Fruit fly (Drosophila melanogaster) whole organism, embryonic: ENCODE data around the gene Gk2.

Experiments used
- Ada2b ChIP-seq: fragments of 200-800 bp; sonication (Bioruptor generic); IDR thresholded peaks from 2 replicates; pipeline ENCODE4 v1.3.6; 2022; ENCODE audit warnings: missing biosample characterization, missing genetic modification characterization
- BtbVII ChIP-seq: fragments of 200-800 bp; sonication (Bioruptor generic); optimal IDR thresholded peaks from 3 replicates; lab custom pipeline; 2017; ENCODE audit warnings: missing biosample characterization, mild to moderate bottlenecking, missing genetic modification characterization
- CG10321 ChIP-seq: fragments of 200-800 bp; sonication (Bioruptor generic); IDR thresholded peaks from 2 replicates; pipeline ENCODE4 v1.3.6; 2022; ENCODE audit warnings: missing biosample characterization, missing genetic modification characterization
- CG11247 ChIP-seq: fragments of 200-800 bp; sonication (Bioruptor generic); IDR thresholded peaks from 2 replicates; pipeline ENCODE4 v1.3.6; 2022; ENCODE audit warnings: missing biosample characterization, missing genetic modification characterization
- CG12659 ChIP-seq: fragments of 200-800 bp; sonication (Bioruptor generic); optimal IDR thresholded peaks from 3 replicates; lab custom pipeline; 2017; ENCODE audit warnings: mild to moderate bottlenecking, missing biosample characterization, missing genetic modification reagents, missing genetic modification characterization
- CG12744 ChIP-seq: fragments of 200-800 bp; sonication (Bioruptor generic); optimal IDR thresholded peaks from 2 replicates; lab custom pipeline; 2016; ENCODE audit warnings: missing biosample characterization, missing genetic modification characterization
- CG13424 ChIP-seq: fragments of 200-800 bp; sonication (Bioruptor generic); optimal IDR thresholded peaks from 2 replicates; lab custom pipeline; 2019; ENCODE audit warnings: missing biosample characterization, mild to moderate bottlenecking, missing genetic modification characterization, moderate library complexity
- CG13894 ChIP-seq: fragments of 200-800 bp; sonication (Bioruptor generic); optimal IDR thresholded peaks from 3 replicates; lab custom pipeline; 2018; ENCODE audit warnings: missing biosample characterization, mild to moderate bottlenecking, missing genetic modification characterization, moderate library complexity
- CG15514 ChIP-seq: fragments of 200-800 bp; sonication (Bioruptor generic); optimal IDR thresholded peaks from 3 replicates; lab custom pipeline; 2017; ENCODE audit warnings: missing biosample characterization, missing genetic modification characterization, mild to moderate bottlenecking, moderate library complexity, missing genetic modification reagents
- CG1603 ChIP-seq: fragments of 200-800 bp; sonication (Bioruptor generic); optimal IDR thresholded peaks from 2 replicates; lab custom pipeline; 2019; ENCODE audit warnings: missing biosample characterization, mild to moderate bottlenecking, missing genetic modification characterization, moderate library complexity
- CG16863 ChIP-seq: fragments of 200-800 bp; sonication (Bioruptor generic); optimal IDR thresholded peaks from 3 replicates; lab custom pipeline; 2016; ENCODE audit warnings: missing biosample characterization, missing genetic modification characterization
- CG1792 ChIP-seq: fragments of 200-800 bp; sonication (Bioruptor generic); optimal IDR thresholded peaks from 2 replicates; lab custom pipeline; 2016; ENCODE audit warnings: missing biosample characterization, missing genetic modification characterization
- CG2116 ChIP-seq: fragments of 200-800 bp; sonication (Bioruptor generic); optimal IDR thresholded peaks from 3 replicates; lab custom pipeline; 2018; ENCODE audit warnings: missing biosample characterization, mild to moderate bottlenecking, missing genetic modification characterization
- CG2712 ChIP-seq: fragments of 200-800 bp; optimal IDR thresholded peaks from 3 replicates; lab custom pipeline; 2019; ENCODE audit warnings: missing biosample characterization, mild to moderate bottlenecking, missing genetic modification characterization, moderate library complexity
- CG3281 ChIP-seq: fragments of 200-800 bp; sonication (Bioruptor generic); optimal IDR thresholded peaks from 3 replicates; lab custom pipeline; 2017; ENCODE audit warnings: missing biosample characterization, mild to moderate bottlenecking, missing genetic modification characterization
- CG42726 ChIP-seq: fragments of 200-800 bp; sonication (Bioruptor generic); IDR thresholded peaks from 2 replicates; pipeline ENCODE4 v1.3.6; 2022; ENCODE audit warnings: missing biosample characterization, missing genetic modification characterization; ENCODE audit not compliant: partially characterized antibody
- CG4617 ChIP-seq: fragments of 200-800 bp; sonication (Bioruptor generic); optimal IDR thresholded peaks from 3 replicates; lab custom pipeline; 2016; ENCODE audit warnings: missing biosample characterization, missing genetic modification characterization, borderline replicate concordance
- CG5180 ChIP-seq: fragments of 200-800 bp; sonication (Bioruptor generic); optimal IDR thresholded peaks from 3 replicates; lab custom pipeline; 2017; ENCODE audit warnings: missing biosample characterization, missing genetic modification characterization, mild to moderate bottlenecking, moderate library complexity, missing genetic modification reagents
- CG5953 ChIP-seq: fragments of 200-800 bp; sonication (Bioruptor generic); IDR thresholded peaks from 2 replicates; pipeline ENCODE4 v1.3.6; 2022; ENCODE audit warnings: missing biosample characterization, missing genetic modification characterization
- CG7556 ChIP-seq: fragments of 200-800 bp; sonication (Bioruptor generic); optimal IDR thresholded peaks from 2 replicates; lab custom pipeline; 2017; ENCODE audit warnings: missing biosample characterization, mild to moderate bottlenecking, missing genetic modification characterization
- CG7839 ChIP-seq: fragments of 200-800 bp; sonication (Bioruptor generic); optimal IDR thresholded peaks from 3 replicates; lab custom pipeline; 2018; ENCODE audit warnings: missing biosample characterization, mild to moderate bottlenecking, missing genetic modification characterization, moderate library complexity
- CG8944 ChIP-seq: fragments of 200-800 bp; sonication (Bioruptor generic); optimal IDR thresholded peaks from 3 replicates; lab custom pipeline; 2016; ENCODE audit warnings: missing biosample characterization, missing genetic modification characterization
- CG9797 ChIP-seq: fragments of 200-800 bp; sonication (Bioruptor generic); optimal IDR thresholded peaks from 3 replicates; lab custom pipeline; 2018; ENCODE audit warnings: missing biosample characterization, mild to moderate bottlenecking, missing genetic modification characterization
- HLHmδ ChIP-seq: fragments of 200-800 bp; sonication (Bioruptor generic); optimal IDR thresholded peaks from 2 replicates; lab custom pipeline; 2018; ENCODE audit warnings: missing biosample characterization, mild to moderate bottlenecking, missing genetic modification characterization, moderate library complexity
- HmgD ChIP-seq: fragments of 200-800 bp; sonication (Bioruptor generic); optimal IDR thresholded peaks from 3 replicates; lab custom pipeline; 2016; ENCODE audit warnings: missing biosample characterization, missing genetic modification characterization
- Lhr ChIP-seq: fragments of 200-800 bp; sonication (Bioruptor generic); optimal IDR thresholded peaks from 3 replicates; lab custom pipeline; 2017; ENCODE audit warnings: mild to moderate bottlenecking, missing biosample characterization, missing genetic modification reagents, missing genetic modification characterization
- Mad ChIP-seq: fragments of 200-800 bp; sonication (Bioruptor generic); optimal IDR thresholded peaks from 2 replicates; lab custom pipeline; 2016; ENCODE audit warnings: missing biosample characterization, missing genetic modification characterization
- Mes4 ChIP-seq: fragments of 200-800 bp; sonication (Bioruptor generic); optimal IDR thresholded peaks from 2 replicates; lab custom pipeline; 2016; ENCODE audit warnings: missing biosample characterization, missing genetic modification characterization
- Myb ChIP-seq: fragments of 200-800 bp; sonication (Bioruptor generic); optimal IDR thresholded peaks from 2 replicates; lab custom pipeline; 2016; ENCODE audit warnings: missing biosample characterization, missing genetic modification characterization
- NFAT ChIP-seq: fragments of 200-800 bp; sonication (Bioruptor generic); IDR thresholded peaks from 2 replicates; pipeline ENCODE4 v1.3.6; 2022; ENCODE audit warnings: missing biosample characterization, missing genetic modification characterization
- NfI ChIP-seq: fragments of 200-800 bp; sonication (Bioruptor generic); optimal IDR thresholded peaks from 3 replicates; lab custom pipeline; 2018; ENCODE audit warnings: missing biosample characterization, mild to moderate bottlenecking, missing genetic modification characterization, moderate library complexity
- Pdp1 ChIP-seq, 2 experiments: fragments of 200-800 bp; sonication (Bioruptor generic); optimal IDR thresholded peaks; 3 replicates each; lab custom pipeline; 2016; ENCODE audit warnings: missing biosample characterization in 2 of 2, missing genetic modification characterization in 2 of 2, mild to moderate bottlenecking in 1 of 2, moderate library complexity in 1 of 2
- Poxn ChIP-seq: fragments of 200-800 bp; sonication (Bioruptor generic); IDR thresholded peaks from 2 replicates; pipeline ENCODE4 v1.3.6; 2022; ENCODE audit warnings: missing biosample characterization, missing genetic modification characterization
- Xrp1 ChIP-seq: fragments of 200-800 bp; sonication (Bioruptor generic); IDR thresholded peaks from 2 replicates; pipeline ENCODE4 v1.3.6; 2022; ENCODE audit warnings: missing biosample characterization, missing genetic modification characterization
- ab ChIP-seq: fragments of 200-800 bp; sonication (Bioruptor generic); optimal IDR thresholded peaks from 2 replicates; lab custom pipeline; 2016; ENCODE audit warnings: missing biosample characterization, missing genetic modification characterization
- ara ChIP-seq: fragments of 200-800 bp; sonication (Bioruptor generic); IDR thresholded peaks from 2 replicates; pipeline ENCODE4 v1.3.6; 2022; ENCODE audit warnings: missing biosample characterization, missing genetic modification characterization
- az2 ChIP-seq: fragments of 200-800 bp; sonication (Bioruptor generic); optimal IDR thresholded peaks from 3 replicates; lab custom pipeline; 2016; ENCODE audit warnings: missing biosample characterization, missing genetic modification characterization
- chm ChIP-seq: fragments of 200-800 bp; sonication (Bioruptor generic); IDR thresholded peaks from 2 replicates; pipeline ENCODE4 v1.3.6; 2022; ENCODE audit warnings: missing biosample characterization, missing genetic modification characterization
- eyg ChIP-seq: fragments of 200-800 bp; sonication (Bioruptor generic); optimal IDR thresholded peaks from 3 replicates; lab custom pipeline; 2016; ENCODE audit warnings: missing biosample characterization, missing genetic modification characterization
- gem ChIP-seq: fragments of 200-800 bp; sonication (Bioruptor generic); optimal IDR thresholded peaks from 2 replicates; lab custom pipeline; 2019; ENCODE audit warnings: missing biosample characterization, mild to moderate bottlenecking, missing genetic modification characterization, moderate library complexity
- ham ChIP-seq: fragments of 200-800 bp; sonication (Bioruptor generic); IDR thresholded peaks from 2 replicates; pipeline ENCODE4 v1.3.6; 2022; ENCODE audit warnings: missing biosample characterization, missing genetic modification characterization
- jumu ChIP-seq: fragments of 200-800 bp; sonication (Bioruptor generic); optimal IDR thresholded peaks from 3 replicates; lab custom pipeline; 2016; ENCODE audit warnings: missing biosample characterization, missing genetic modification characterization
- kni ChIP-seq: fragments of 200-800 bp; sonication (Bioruptor generic); optimal IDR thresholded peaks from 3 replicates; lab custom pipeline; 2017; ENCODE audit warnings: mild to moderate bottlenecking, missing biosample characterization, missing genetic modification reagents, missing genetic modification characterization
- lab ChIP-seq: fragments of 200-800 bp; sonication (Bioruptor generic); optimal IDR thresholded peaks from 3 replicates; lab custom pipeline; 2017; ENCODE audit warnings: missing biosample characterization, missing genetic modification characterization, mild to moderate bottlenecking, moderate library complexity, missing genetic modification reagents
- nerfin-2 ChIP-seq: fragments of 200-800 bp; sonication (Bioruptor generic); IDR thresholded peaks from 2 replicates; pipeline ENCODE4 v1.3.6; 2022; ENCODE audit warnings: missing biosample characterization, missing genetic modification characterization; ENCODE audit not compliant: partially characterized antibody
- psq ChIP-seq: fragments of 200-800 bp; sonication (Bioruptor generic); optimal IDR thresholded peaks from 2 replicates; lab custom pipeline; 2017; ENCODE audit warnings: missing biosample characterization, missing genetic modification characterization
- pum ChIP-seq: fragments of 200-800 bp; sonication (Bioruptor generic); optimal IDR thresholded peaks from 2 replicates; lab custom pipeline; 2016; ENCODE audit warnings: missing biosample characterization, missing genetic modification characterization
- unc-4 ChIP-seq: fragments of 200-800 bp; sonication (Bioruptor generic); IDR thresholded peaks from 2 replicates; pipeline ENCODE4 v1.3.6; 2022; ENCODE audit warnings: missing biosample characterization, missing genetic modification characterization; ENCODE audit not compliant: partially characterized antibody
- vfl ChIP-seq: fragments of 200-800 bp; sonication (Bioruptor generic); optimal IDR thresholded peaks from 2 replicates; lab custom pipeline; 2016; ENCODE audit warnings: missing biosample characterization, missing genetic modification characterization
- wek ChIP-seq: fragments of 200-800 bp; sonication (Bioruptor generic); optimal IDR thresholded peaks from 3 replicates; lab custom pipeline; 2018; ENCODE audit warnings: missing biosample characterization, mild to moderate bottlenecking, missing genetic modification characterization, moderate library complexity
- z ChIP-seq: fragments of 200-800 bp; sonication (Bioruptor generic); IDR thresholded peaks from 3 replicates; pipeline ENCODE4 v1.3.6; 2022; ENCODE audit warnings: missing biosample characterization, missing genetic modification characterization

Gene Gk2

DNA sequence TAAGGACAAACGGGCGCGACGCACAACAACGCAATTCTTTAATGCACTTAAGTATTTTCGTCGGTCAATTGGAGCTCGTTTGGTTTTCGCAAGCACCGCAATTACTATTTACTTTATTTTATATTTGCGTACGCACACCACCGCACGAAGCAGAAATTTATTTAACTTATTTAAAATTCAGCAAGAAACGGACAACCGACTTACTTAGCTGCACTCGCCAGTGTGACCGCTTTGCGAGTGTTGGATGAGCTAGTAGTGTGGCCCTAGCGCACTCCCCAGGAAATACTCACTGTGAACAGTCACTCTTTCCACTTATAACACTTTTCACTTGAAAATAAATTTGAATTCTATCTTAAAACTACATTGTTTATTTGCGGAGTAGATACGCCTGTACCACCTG lies 7.3 kb upstream of the Gk2 start, which contains the start of gene drpr (continued):
- no peak for TF ChIP-seq vfl
- no peak for TF ChIP-seq ab
- TF ChIP-seq CG10321 (GFP tag; lab: Robert Waterston, UW) = no peak
- TF ChIP-seq Ada2b (GFP tag; lab: Robert Waterston, UW) = no peak
- TF ChIP-seq jumu (GFP tag; lab: Kevin White, UChicago) = no peak
- TF ChIP-seq CG16863 = no peak
- no peak for TF ChIP-seq CG1792 (GFP tag; lab: Kevin White, UChicago)
- TF ChIP-seq NFAT = peak; percentile 40; the same call in 1 of the 2 replicates
- no peak for TF ChIP-seq CG7839 (tag; lab: Kevin White, UChicago)
- TF ChIP-seq Myb (GFP tag; lab: Kevin White, UChicago) = peak; percentile 72
- no peak for TF ChIP-seq CG12744 (GFP tag; lab: Kevin White, UChicago)
- TF ChIP-seq BtbVII (GFP tag; lab: Kevin White, UChicago) = peak; percentile 43
- peak; percentile 46 for TF ChIP-seq CG2712 (tag; lab: Kevin White, UChicago)
- no peak for TF ChIP-seq psq (GFP tag; lab: Kevin White, UChicago)
- no peak for TF ChIP-seq pum
- no peak for TF ChIP-seq ham (GFP tag; lab: Robert Waterston, UW)
- TF ChIP-seq CG4617 (GFP tag; lab: Kevin White, UChicago) = peak; percentile 60
- no peak for TF ChIP-seq ara (GFP tag; lab: Robert Waterston, UW)
- peak; percentile 9 for TF ChIP-seq HmgD (GFP tag; lab: Kevin White, UChicago)
- peak; percentile 46 for TF ChIP-seq CG2116 (GFP tag; lab: Kevin White, UChicago)
- TF ChIP-seq Pdp1 (GFP tag; optimal IDR thresholded peaks at IDR 0.05; lab: Kevin White, UChicago) = peak in 1 of 2 experiments; percentile 45
- TF ChIP-seq CG15514 = peak; percentile 82
- TF ChIP-seq Poxn = no peak
- no peak for TF ChIP-seq CG5180 (GFP tag; lab: Kevin White, UChicago)
- TF ChIP-seq CG8944 (GFP tag; lab: Kevin White, UChicago) = no peak
- TF ChIP-seq az2 (GFP tag; lab: Kevin White, UChicago) = no peak
- TF ChIP-seq kni (GFP tag; lab: Kevin White, UChicago) = peak; percentile 2
- TF ChIP-seq CG7556 (GFP tag; lab: Kevin White, UChicago) = no peak
- peak; percentile 19 for TF ChIP-seq HLHmδ (GFP tag; lab: Kevin White, UChicago)
- TF ChIP-seq CG13424 (tag; lab: Kevin White, UChicago) = no peak
- TF ChIP-seq NfI (GFP tag; lab: Kevin White, UChicago) = peak; percentile 39
- no peak for TF ChIP-seq Lhr
- TF ChIP-seq CG12659 (GFP tag; lab: Kevin White, UChicago) = peak; percentile 78
- TF ChIP-seq CG1603 (tag; lab: Kevin White, UChicago) = peak; percentile 79
- TF ChIP-seq chm (GFP tag; lab: Robert Waterston, UW) = peak; percentile 53; the same call in 1 of the 2 replicates
- no peak for TF ChIP-seq CG13894
- peak; percentile 78 for TF ChIP-seq z (GFP tag; lab: Robert Waterston, UW)
- peak; percentile 95 for TF ChIP-seq CG9797 (GFP tag; lab: Kevin White, UChicago)
- TF ChIP-seq CG3281 (GFP tag; lab: Kevin White, UChicago) = peak; percentile 16
- TF ChIP-seq nerfin-2 (GFP tag; lab: Robert Waterston, UW) = no peak
- no peak for TF ChIP-seq CG5953
- TF ChIP-seq lab (GFP tag; lab: Kevin White, UChicago) = peak; percentile 49
- peak; percentile 11 for TF ChIP-seq gem (tag; lab: Kevin White, UChicago)
- TF ChIP-seq eyg (GFP tag; lab: Kevin White, UChicago) = peak; percentile 6
- TF ChIP-seq wek = peak; percentile 30
- peak; percentile 3 for TF ChIP-seq Mad
- no peak for TF ChIP-seq CG11247 (GFP tag; lab: Robert Waterston, UW)
- TF ChIP-seq CG42726 = peak; percentile 46; the same call in 1 of the 2 replicates
- TF ChIP-seq Mes4 (GFP tag; lab: Kevin White, UChicago) = peak; percentile 19
- TF ChIP-seq unc-4 (GFP tag; lab: Robert Waterston, UW) = no peak
- no peak for TF ChIP-seq Xrp1 (GFP tag; lab: Robert Waterston, UW)
